Worm (Caenorhabditis elegans): ENCODE data around the gene Y59E9AL.8.

DNA sequence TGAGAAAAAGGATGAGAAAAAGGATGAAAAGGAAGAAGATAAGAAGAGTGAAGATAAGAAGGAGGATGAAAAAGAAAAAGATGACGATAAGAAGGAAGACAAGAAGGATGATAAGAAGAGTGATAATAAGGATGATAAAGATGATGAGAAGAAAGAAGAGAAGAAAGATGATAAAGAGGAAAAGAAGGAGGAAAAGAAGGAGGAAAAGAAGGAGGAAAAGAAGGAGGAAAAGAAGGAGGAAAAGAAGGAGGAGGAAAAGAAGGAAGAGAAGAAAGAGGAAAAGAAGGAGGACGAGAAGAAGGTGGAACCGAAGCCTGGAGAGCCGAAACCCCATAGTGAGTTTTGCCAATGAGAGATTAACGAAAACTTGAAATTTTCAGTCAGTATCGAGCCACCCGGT is 49.2 kb upstream of the Y59E9AL.8 start:
- TF ChIP-seq elt-3 (tag; optimal IDR thresholded peaks at IDR 0.05) (no peak), mep-1 (tag; optimal IDR thresholded peaks at IDR 0.05) (no peak), ztf-11 (tag; optimal IDR thresholded peaks at IDR 0.05) (no peak)
